Worm (Caenorhabditis elegans) whole organism, mixed stage, embryonic: ENCODE measurements around the gene fipr-13.

Source experiments
- M03D4.4 ChIP-seq: sonication (generic microtip); optimal IDR thresholded peaks from 2 replicates; lab custom pipeline; 2017; ENCODE audit warnings: mild to moderate bottlenecking, missing genetic modification characterization, missing compliant biosample characterization
- bed-3 ChIP-seq: fragments of 200-800 bp; sonication (Bioruptor generic); optimal IDR thresholded peaks from 3 replicates; lab custom pipeline; 2018; ENCODE audit warnings: mild to moderate bottlenecking, missing genetic modification characterization, moderate library complexity, missing compliant biosample characterization
- blmp-1 ChIP-seq: fragments of 150-350 bp; optimal IDR thresholded peaks from 2 replicates; lab custom pipeline; 2014; ENCODE audit warnings: missing biosample characterization, missing genetic modification characterization
- ceh-39 ChIP-seq: fragments of 150-350 bp; optimal IDR thresholded peaks from 2 replicates; lab custom pipeline; 2014; ENCODE audit warnings: missing biosample characterization, missing genetic modification characterization
- ceh-43 ChIP-seq: fragments of 200-800 bp; sonication (Bioruptor generic); optimal IDR thresholded peaks from 2 replicates; lab custom pipeline; 2018; ENCODE audit warnings: mild to moderate bottlenecking, missing genetic modification characterization, moderate library complexity, missing compliant biosample characterization
- ces-1 ChIP-seq: fragments of 150-350 bp; optimal IDR thresholded peaks from 2 replicates; lab custom pipeline; 2014; ENCODE audit warnings: missing biosample characterization, missing genetic modification reagents, missing genetic modification characterization
- cnd-1 ChIP-seq: fragments of 200-800 bp; sonication (Bioruptor generic); optimal IDR thresholded peaks from 2 replicates; lab custom pipeline; 2018; ENCODE audit warnings: mild to moderate bottlenecking, missing genetic modification characterization, missing compliant biosample characterization
- elt-1 ChIP-seq: sonication (generic microtip); optimal IDR thresholded peaks from 2 replicates; lab custom pipeline; 2017; ENCODE audit warnings: missing genetic modification characterization, mild to moderate bottlenecking, missing compliant biosample characterization, antibody characterized with exemption, moderate library complexity, borderline replicate concordance; ENCODE audit not compliant: insufficient read depth
- elt-3 ChIP-seq: fragments of 150-350 bp; optimal IDR thresholded peaks from 2 replicates; lab custom pipeline; 2014; ENCODE audit warnings: missing biosample characterization, missing genetic modification characterization
- flh-1 ChIP-seq: fragments of 200-800 bp; sonication (Bioruptor generic); optimal IDR thresholded peaks from 2 replicates; lab custom pipeline; 2018; ENCODE audit warnings: mild to moderate bottlenecking, missing genetic modification characterization, moderate library complexity, missing compliant biosample characterization
- ham-2 ChIP-seq: fragments of 200-800 bp; sonication (Bioruptor generic); optimal IDR thresholded peaks from 2 replicates; lab custom pipeline; 2018; ENCODE audit warnings: mild to moderate bottlenecking, missing genetic modification characterization, missing compliant biosample characterization
- hlh-1 ChIP-seq: fragments of 150-350 bp; optimal IDR thresholded peaks from 2 replicates; lab custom pipeline; 2014; ENCODE audit warnings: missing biosample characterization, missing genetic modification reagents, missing genetic modification characterization
- lin-13 ChIP-seq: fragments of 150-350 bp; optimal IDR thresholded peaks from 2 replicates; lab custom pipeline; 2014; ENCODE audit warnings: missing biosample characterization, missing genetic modification characterization
- lin-32 ChIP-seq: fragments of 200-800 bp; sonication (Bioruptor generic); optimal IDR thresholded peaks from 2 replicates; lab custom pipeline; 2018; ENCODE audit warnings: mild to moderate bottlenecking, missing genetic modification characterization, missing compliant biosample characterization
- lsy-2 ChIP-seq: fragments of 150-350 bp; optimal IDR thresholded peaks from 2 replicates; lab custom pipeline; 2014; ENCODE audit warnings: missing biosample characterization, missing genetic modification characterization
- mab-5 ChIP-seq: fragments of 150-350 bp; optimal IDR thresholded peaks from 2 replicates; lab custom pipeline; 2014; ENCODE audit warnings: missing biosample characterization, missing genetic modification characterization
- mep-1 ChIP-seq: fragments of 150-350 bp; optimal IDR thresholded peaks from 2 replicates; lab custom pipeline; 2017; ENCODE audit warnings: missing biosample characterization, missing genetic modification reagents, missing genetic modification characterization, inconsistent platforms
- mls-2 ChIP-seq: sonication (generic microtip); optimal IDR thresholded peaks from 2 replicates; lab custom pipeline; 2016; ENCODE audit warnings: mild to moderate bottlenecking, missing genetic modification characterization, moderate library complexity, missing compliant biosample characterization
- nhr-12 ChIP-seq: fragments of 150-350 bp; optimal IDR thresholded peaks from 2 replicates; lab custom pipeline; 2014; ENCODE audit warnings: missing biosample characterization, missing genetic modification characterization
- nhr-2 ChIP-seq: fragments of 150-350 bp; optimal IDR thresholded peaks from 2 replicates; lab custom pipeline; 2014; ENCODE audit warnings: missing biosample characterization, missing genetic modification characterization
- nhr-237 ChIP-seq: fragments of 150-350 bp; optimal IDR thresholded peaks from 2 replicates; lab custom pipeline; 2014; ENCODE audit warnings: missing biosample characterization, missing genetic modification characterization
- nhr-28 ChIP-seq: fragments of 150-350 bp; optimal IDR thresholded peaks from 2 replicates; lab custom pipeline; 2014; ENCODE audit warnings: missing biosample characterization, missing genetic modification characterization
- nhr-76 ChIP-seq: sonication (generic microtip); optimal IDR thresholded peaks from 2 replicates; lab custom pipeline; 2017; ENCODE audit warnings: missing biosample characterization, missing genetic modification characterization
- pha-4 ChIP-seq: fragments of 150-350 bp; optimal IDR thresholded peaks from 2 replicates; lab custom pipeline; 2018; ENCODE audit warnings: missing biosample characterization, missing genetic modification reagents, missing genetic modification characterization
- sem-2 ChIP-seq: fragments of 200-800 bp; sonication (Bioruptor generic); optimal IDR thresholded peaks from 2 replicates; lab custom pipeline; 2018; ENCODE audit warnings: mild to moderate bottlenecking, missing genetic modification characterization, missing compliant biosample characterization
- snpc-4 ChIP-seq: fragments of 150-350 bp; optimal IDR thresholded peaks from 2 replicates; lab custom pipeline; 2014; ENCODE audit warnings: missing biosample characterization, missing genetic modification characterization
- sptf-1 ChIP-seq: sonication (generic microtip); optimal IDR thresholded peaks from 2 replicates; lab custom pipeline; 2017; ENCODE audit warnings: mild to moderate bottlenecking, missing genetic modification characterization, moderate library complexity, missing compliant biosample characterization
- tbx-8 ChIP-seq: fragments of 200-800 bp; sonication (Bioruptor generic); optimal IDR thresholded peaks from 2 replicates; lab custom pipeline; 2018; ENCODE audit warnings: mild to moderate bottlenecking, missing genetic modification characterization, moderate library complexity, missing compliant biosample characterization
- unc-120 ChIP-seq: sonication (generic microtip); optimal IDR thresholded peaks from 2 replicates; lab custom pipeline; 2017; ENCODE audit warnings: missing genetic modification characterization, missing compliant biosample characterization; ENCODE audit not compliant: poor library complexity, severe bottlenecking
- unc-39 ChIP-seq: fragments of 150-350 bp; optimal IDR thresholded peaks from 2 replicates; lab custom pipeline; 2014; ENCODE audit warnings: missing biosample characterization, missing genetic modification characterization
- unc-62 ChIP-seq: fragments of 150-350 bp; optimal IDR thresholded peaks from 2 replicates; lab custom pipeline; 2014; ENCODE audit warnings: missing biosample characterization, missing genetic modification reagents, missing genetic modification characterization
- zip-8 ChIP-seq: fragments of 150-350 bp; optimal IDR thresholded peaks from 2 replicates; lab custom pipeline; 2014; ENCODE audit warnings: missing biosample characterization, missing genetic modification characterization
- ztf-11 ChIP-seq: fragments of 150-350 bp; optimal IDR thresholded peaks from 2 replicates; lab custom pipeline; 2014; ENCODE audit warnings: missing biosample characterization, missing genetic modification characterization

fipr-13 gene

ce11 chrV:10064221-10064620, at the start of gene fipr-13:
fipr-13 (plus strand) TSS chrV:10064521.
- no peak for TF ChIP-seq snpc-4 (tag; lab: Kevin White, UChicago)
- TF ChIP-seq M03D4.4: no peak
- TF ChIP-seq unc-62 (GFP tag; lab: Kevin White, UChicago): no peak
- TF ChIP-seq ztf-11: no peak
- no peak for TF ChIP-seq nhr-12 (tag; lab: Kevin White, UChicago)
- no peak for TF ChIP-seq nhr-76 (tag; lab: Kevin White, UChicago)
- no peak for TF ChIP-seq nhr-2
- TF ChIP-seq bed-3: no peak
- TF ChIP-seq elt-1 (tag; lab: Kevin White, UChicago): no peak
- TF ChIP-seq mls-2 (tag; lab: Kevin White, UChicago): no peak
- no peak for TF ChIP-seq ham-2 (GFP tag; lab: Kevin White, UChicago)
- TF ChIP-seq zip-8 (tag; lab: Kevin White, UChicago): no peak
- TF ChIP-seq elt-3 (tag; lab: Kevin White, UChicago): no peak
- TF ChIP-seq pha-4 (tag; lab: Kevin White, UChicago): no peak
- TF ChIP-seq flh-1: no peak
- no peak for TF ChIP-seq hlh-1 (tag; lab: Kevin White, UChicago)
- TF ChIP-seq unc-120 (tag; lab: Kevin White, UChicago): no peak
- no peak for TF ChIP-seq nhr-237 (tag; lab: Kevin White, UChicago)
- TF ChIP-seq ceh-39 (tag; lab: Kevin White, UChicago): no peak

- TF ChIP-seq blmp-1 (tag; lab: Kevin White, UChicago) (no peak), ceh-43 (GFP tag; lab: Kevin White, UChicago) (no peak), mab-5 (tag; lab: Kevin White, UChicago) (no peak), ces-1 (no peak), mep-1 (no peak), sptf-1 (no peak), nhr-28 (tag; lab: Kevin White, UChicago) (no peak), lin-32 (GFP tag; lab: Kevin White, UChicago) (no peak), pha-4 (tag; lab: Kevin White, UChicago) (no peak), nhr-237 (tag; lab: Kevin White, UChicago) (no peak), nhr-2 (no peak)
Measured at ce11 chrV:10018291-10018690, 46.0 kb upstream of the fipr-13 start.

ce11 chrV:10019083-10019624, 45.2 kb upstream of the fipr-13 start:
- no peak for TF ChIP-seq unc-62 (GFP tag; lab: Kevin White, UChicago)
- no peak for TF ChIP-seq cnd-1 (tag; lab: Kevin White, UChicago)
- no peak for TF ChIP-seq mls-2 (tag; lab: Kevin White, UChicago)
- no peak for TF ChIP-seq hlh-1 (tag; lab: Kevin White, UChicago)
- no peak for TF ChIP-seq mep-1
- no peak for TF ChIP-seq blmp-1 (tag; lab: Kevin White, UChicago)
- TF ChIP-seq bed-3: no peak
- TF ChIP-seq lin-32 (GFP tag; lab: Kevin White, UChicago): no peak
- TF ChIP-seq unc-120 (tag; lab: Kevin White, UChicago): no peak
- TF ChIP-seq tbx-8 (GFP tag; lab: Kevin White, UChicago): no peak
- TF ChIP-seq ham-2 (GFP tag; lab: Kevin White, UChicago): no peak
- no peak for TF ChIP-seq zip-8 (tag; lab: Kevin White, UChicago)
- no peak for TF ChIP-seq M03D4.4
- TF ChIP-seq unc-39 (tag; lab: Kevin White, UChicago): no peak
- no peak for TF ChIP-seq pha-4 (tag; lab: Kevin White, UChicago)
- no peak for TF ChIP-seq sem-2
- no peak for TF ChIP-seq nhr-2
- TF ChIP-seq ceh-43 (GFP tag; lab: Kevin White, UChicago): no peak
- no peak for TF ChIP-seq ceh-39 (tag; lab: Kevin White, UChicago)
- TF ChIP-seq nhr-237 (tag; lab: Kevin White, UChicago): no peak

- no peak for TF ChIP-seq ztf-11
- TF ChIP-seq elt-3 (tag; lab: Kevin White, UChicago): no peak
- no peak for TF ChIP-seq unc-120 (tag; lab: Kevin White, UChicago)
- TF ChIP-seq blmp-1 (tag; lab: Kevin White, UChicago): no peak
- TF ChIP-seq hlh-1 (tag; lab: Kevin White, UChicago): no peak
- TF ChIP-seq lsy-2 (tag; lab: Kevin White, UChicago): no peak
- no peak for TF ChIP-seq nhr-12 (tag; lab: Kevin White, UChicago)
- no peak for TF ChIP-seq lin-13
- TF ChIP-seq mls-2 (tag; lab: Kevin White, UChicago): no peak
- no peak for TF ChIP-seq flh-1
- TF ChIP-seq unc-62 (GFP tag; lab: Kevin White, UChicago): no peak
- no peak for TF ChIP-seq nhr-2
- no peak for TF ChIP-seq ces-1
- TF ChIP-seq zip-8 (tag; lab: Kevin White, UChicago): no peak
- TF ChIP-seq mab-5 (tag; lab: Kevin White, UChicago): no peak
Measured at ce11 chrV:10019934-10020333, 44.4 kb upstream of the fipr-13 start.
